Worm (Caenorhabditis elegans) whole organism, young adult: Measurements from ENCODE around the gene atg-10.

Source experiments
- F10E7.11 ChIP-seq: sonication (generic microtip); optimal IDR thresholded peaks from 2 replicates; lab custom pipeline; 2017; ENCODE audit warnings: mild to moderate bottlenecking, missing genetic modification characterization, moderate library complexity, missing compliant biosample characterization
- F57C9.4 ChIP-seq: sonication (generic microtip); optimal IDR thresholded peaks from 2 replicates; lab custom pipeline; 2017; ENCODE audit warnings: mild to moderate bottlenecking, missing genetic modification characterization, missing compliant biosample characterization
- attf-5 ChIP-seq: fragments of 200-800 bp; sonication (Bioruptor generic); optimal IDR thresholded peaks from 2 replicates; lab custom pipeline; 2018; ENCODE audit warnings: mild to moderate bottlenecking, missing genetic modification characterization, missing compliant biosample characterization
- bed-1 ChIP-seq: fragments of 200-800 bp; sonication (Bioruptor generic); IDR thresholded peaks from 2 replicates; pipeline ENCODE4 v1.3.6; 2022; ENCODE audit warnings: missing genetic modification reagents, missing genetic modification characterization, missing compliant biosample characterization
- madf-10 ChIP-seq: sonication (generic microtip); optimal IDR thresholded peaks from 2 replicates; lab custom pipeline; 2016; ENCODE audit warnings: mild to moderate bottlenecking, missing genetic modification characterization, missing compliant biosample characterization
- nhr-120 ChIP-seq: fragments of 200-800 bp; sonication (Bioruptor generic); IDR thresholded peaks from 2 replicates; pipeline ENCODE4 v1.3.6; 2022; ENCODE audit warnings: missing genetic modification characterization, missing compliant biosample characterization
- pha-4 ChIP-seq: fragments of 150-350 bp; sonication (generic microtip); optimal IDR thresholded peaks from 2 replicates; lab custom pipeline; 2014; ENCODE audit warnings: missing biosample characterization, missing genetic modification reagents, missing genetic modification characterization
- sea-2 ChIP-seq: fragments of 200-800 bp; sonication (Bioruptor generic); IDR thresholded peaks from 2 replicates; pipeline ENCODE4 v1.3.6; 2022; ENCODE audit warnings: missing genetic modification characterization, missing compliant biosample characterization
- unc-62 ChIP-seq: fragments of 150-350 bp; optimal IDR thresholded peaks from 2 replicates; lab custom pipeline; 2014; ENCODE audit warnings: missing biosample characterization, missing genetic modification reagents, missing genetic modification characterization

DNA sequence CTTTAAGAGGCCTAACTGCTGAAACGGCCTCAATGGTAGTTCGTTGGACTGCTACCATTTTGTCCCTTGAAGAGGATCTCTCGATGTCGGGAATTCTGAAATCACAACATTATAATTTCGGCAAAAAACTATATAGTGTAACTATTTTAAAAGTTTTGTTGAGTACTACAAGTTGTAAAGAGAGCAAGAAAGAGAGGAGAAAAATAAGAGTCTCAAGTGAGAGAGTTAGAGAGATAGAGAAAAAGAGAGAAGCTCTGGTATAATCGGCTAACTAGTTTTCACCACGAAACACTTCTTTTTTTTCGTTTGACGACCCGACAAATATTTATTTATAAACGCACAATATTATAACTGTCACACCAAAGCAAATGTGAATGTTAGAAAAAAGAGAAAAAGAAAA is 21.3 kb upstream of the atg-10 start, which contains the start of gene vab-9:
- no peak for TF ChIP-seq unc-62 (GFP tag; lab: Kevin White, UChicago)
- no peak for TF ChIP-seq pha-4 (tag; lab: Kevin White, UChicago)
- TF ChIP-seq F10E7.11 (tag; lab: Kevin White, UChicago): no peak
- TF ChIP-seq F57C9.4 (tag; lab: Kevin White, UChicago): no peak
- TF ChIP-seq nhr-120: no peak
- TF ChIP-seq bed-1 (GFP tag; lab: Robert Waterston, UW): no peak
- no peak for TF ChIP-seq attf-5 (GFP tag; lab: Kevin White, UChicago)
- no peak for TF ChIP-seq sea-2 (GFP tag; lab: Robert Waterston, UW)
- no peak for TF ChIP-seq madf-10 (tag; lab: Kevin White, UChicago)
